Worm (Caenorhabditis elegans) whole organism, L2 larva: Measurements from ENCODE around the gene dpf-1.

Experiments used
- F13H6.1 ChIP-seq: sonication (generic microtip); optimal IDR thresholded peaks from 2 replicates; lab custom pipeline; 2016; ENCODE audit warnings: missing genetic modification characterization, missing compliant biosample characterization
- Y55F3AM.14 ChIP-seq: fragments of 200-800 bp; sonication (Bioruptor generic); optimal IDR thresholded peaks from 2 replicates; lab custom pipeline; 2018; ENCODE audit warnings: mild to moderate bottlenecking, missing genetic modification characterization, missing compliant biosample characterization
- ZK546.5 ChIP-seq: sonication (generic microtip); optimal IDR thresholded peaks from 2 replicates; lab custom pipeline; 2017; ENCODE audit warnings: missing biosample characterization, missing genetic modification characterization
- alr-1 ChIP-seq: fragments of 150-350 bp; optimal IDR thresholded peaks from 2 replicates; lab custom pipeline; 2014; ENCODE audit warnings: missing biosample characterization, missing genetic modification characterization
- ama-1 ChIP-seq: fragments of 150-350 bp; optimal IDR thresholded peaks from 2 replicates; lab custom pipeline; 2018; ENCODE audit warnings: inconsistent platforms
- ceh-16 ChIP-seq: fragments of 150-350 bp; optimal IDR thresholded peaks from 2 replicates; lab custom pipeline; 2014; ENCODE audit warnings: missing biosample characterization, missing genetic modification characterization
- ceh-82 ChIP-seq: fragments of 150-350 bp; optimal IDR thresholded peaks from 2 replicates; lab custom pipeline; 2014; ENCODE audit warnings: missing biosample characterization, missing genetic modification characterization
- dmd-4 ChIP-seq: sonication (generic microtip); optimal IDR thresholded peaks from 2 replicates; lab custom pipeline; 2017; ENCODE audit warnings: missing biosample characterization, missing genetic modification characterization
- egl-27 ChIP-seq: sonication (generic microtip); optimal IDR thresholded peaks from 3 replicates; lab custom pipeline; 2017; ENCODE audit warnings: missing biosample characterization, missing genetic modification reagents, missing genetic modification characterization
- elt-1 ChIP-seq: fragments of 150-350 bp; optimal IDR thresholded peaks from 2 replicates; lab custom pipeline; 2014; ENCODE audit warnings: missing biosample characterization, missing genetic modification characterization
- fos-1 ChIP-seq: fragments of 150-350 bp; optimal IDR thresholded peaks from 2 replicates; lab custom pipeline; 2014; ENCODE audit warnings: missing biosample characterization, missing genetic modification characterization
- gmeb-1 ChIP-seq: fragments of 150-350 bp; optimal IDR thresholded peaks from 2 replicates; lab custom pipeline; 2014; ENCODE audit warnings: missing biosample characterization, missing genetic modification characterization
- lin-11 ChIP-seq: fragments of 150-350 bp; sonication (generic microtip); optimal IDR thresholded peaks from 2 replicates; lab custom pipeline; 2014; ENCODE audit warnings: missing biosample characterization, missing genetic modification characterization, inconsistent platforms, mixed read lengths
- lin-13 ChIP-seq: fragments of 150-350 bp; optimal IDR thresholded peaks from 2 replicates; lab custom pipeline; 2014; ENCODE audit warnings: missing biosample characterization, missing genetic modification reagents, missing genetic modification characterization
- mab-5 ChIP-seq: fragments of 150-350 bp; optimal IDR thresholded peaks from 2 replicates; lab custom pipeline; 2014; ENCODE audit warnings: missing biosample characterization, missing genetic modification characterization
- mbf-1 ChIP-seq: sonication (generic microtip); optimal IDR thresholded peaks from 2 replicates; lab custom pipeline; 2017; ENCODE audit warnings: missing biosample characterization, missing genetic modification characterization
- mdl-1 ChIP-seq, 2 experiments: fragments of 150-350 bp in 1 of 2; sonication (generic microtip) in 1 of 2; optimal IDR thresholded peaks; 2 replicates each; lab custom pipeline; 2017; ENCODE audit warnings: missing biosample characterization in 2 of 2, missing genetic modification characterization in 2 of 2
- nhr-10 ChIP-seq: sonication (generic microtip); optimal IDR thresholded peaks from 2 replicates; lab custom pipeline; 2017; ENCODE audit warnings: missing biosample characterization, missing genetic modification characterization
- nhr-12 ChIP-seq: fragments of 150-350 bp; optimal IDR thresholded peaks from 2 replicates; lab custom pipeline; 2014; ENCODE audit warnings: missing biosample characterization, missing genetic modification characterization
- nhr-21 ChIP-seq: fragments of 150-350 bp; optimal IDR thresholded peaks from 2 replicates; lab custom pipeline; 2014; ENCODE audit warnings: missing biosample characterization, missing genetic modification characterization
- nhr-23 ChIP-seq: fragments of 150-350 bp; optimal IDR thresholded peaks from 2 replicates; lab custom pipeline; 2014; ENCODE audit warnings: missing biosample characterization, missing genetic modification reagents, missing genetic modification characterization
- nhr-25 ChIP-seq: fragments of 150-350 bp; sonication (generic microtip); optimal IDR thresholded peaks from 3 replicates; lab custom pipeline; 2014; ENCODE audit warnings: missing biosample characterization, missing genetic modification characterization
- nhr-6 ChIP-seq: fragments of 150-350 bp; optimal IDR thresholded peaks from 2 replicates; lab custom pipeline; 2014; ENCODE audit warnings: missing biosample characterization, missing genetic modification characterization
- nhr-77 ChIP-seq: fragments of 150-350 bp; optimal IDR thresholded peaks from 2 replicates; lab custom pipeline; 2014; ENCODE audit warnings: missing biosample characterization, missing genetic modification characterization
- peb-1 ChIP-seq: fragments of 150-350 bp; optimal IDR thresholded peaks from 2 replicates; lab custom pipeline; 2014; ENCODE audit warnings: missing biosample characterization, missing genetic modification characterization
- skn-1 ChIP-seq: sonication (generic microtip); optimal IDR thresholded peaks from 2 replicates; lab custom pipeline; 2017; ENCODE audit warnings: missing biosample characterization, missing genetic modification characterization
- sma-3 ChIP-seq: sonication (generic microtip); optimal IDR thresholded peaks from 2 replicates; lab custom pipeline; 2016; ENCODE audit warnings: missing genetic modification reagents, missing genetic modification characterization, missing compliant biosample characterization
- sma-9 ChIP-seq, 2 experiments: fragments of 150-350 bp in 1 of 2; sonication (generic microtip) in 1 of 2; optimal IDR thresholded peaks; 2 replicates each; lab custom pipeline; 2014 to 2016; ENCODE audit warnings: missing genetic modification characterization in 2 of 2, mild to moderate bottlenecking in 1 of 2, missing biosample characterization in 1 of 2, missing compliant biosample characterization in 1 of 2, missing genetic modification reagents in 1 of 2, moderate library complexity in 1 of 2
- snpc-4 ChIP-seq: fragments of 150-350 bp; optimal IDR thresholded peaks from 2 replicates; lab custom pipeline; 2014; ENCODE audit warnings: missing biosample characterization, missing genetic modification characterization
- unc-39 ChIP-seq: fragments of 150-350 bp; optimal IDR thresholded peaks from 2 replicates; lab custom pipeline; 2014; ENCODE audit warnings: missing biosample characterization, missing genetic modification characterization
- unc-55 ChIP-seq: fragments of 150-350 bp; sonication (generic microtip); optimal IDR thresholded peaks from 3 replicates; lab custom pipeline; 2014; ENCODE audit warnings: missing biosample characterization, missing genetic modification reagents, missing genetic modification characterization
- unc-62 ChIP-seq: fragments of 150-350 bp; optimal IDR thresholded peaks from 2 replicates; lab custom pipeline; 2014; ENCODE audit warnings: missing biosample characterization, missing genetic modification reagents, missing genetic modification characterization
- ztf-1 ChIP-seq: fragments of 200-800 bp; sonication (Bioruptor generic); conservative IDR thresholded peaks from 2 replicates; pipeline ENCODE4 v1.3.6; 2022; ENCODE audit warnings: missing genetic modification characterization, missing compliant biosample characterization
- ztf-4 ChIP-seq: fragments of 150-350 bp; optimal IDR thresholded peaks from 2 replicates; lab custom pipeline; 2014; ENCODE audit warnings: missing biosample characterization, missing genetic modification characterization

dpf-1 gene

DNA sequence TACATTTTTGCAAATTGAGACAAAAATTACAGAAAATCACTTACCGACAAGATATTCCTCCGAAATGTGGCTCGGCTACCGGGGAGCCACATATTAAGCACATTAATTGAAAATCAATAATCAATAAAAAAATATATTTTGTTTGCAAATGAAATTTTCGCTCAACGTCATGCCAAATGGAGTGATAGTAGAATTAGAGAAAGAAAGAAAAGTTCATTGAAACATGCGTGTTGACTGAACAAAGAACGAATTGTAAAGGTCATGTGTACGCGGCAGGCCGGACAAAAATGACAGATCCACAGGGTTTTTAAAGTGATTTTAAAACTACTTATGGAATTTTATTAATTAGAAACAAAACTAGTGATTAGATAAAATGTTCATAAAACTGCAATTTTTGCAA, 12.4 kb downstream of the dpf-1 start:
- TF ChIP-seq fos-1 (tag; lab: Kevin White, UChicago) (peak; percentile 15), ceh-82 (tag; lab: Kevin White, UChicago) (no peak), nhr-6 (tag; lab: Kevin White, UChicago) (no peak), gmeb-1 (tag; lab: Kevin White, UChicago) (no peak), lin-11 (tag; lab: Kevin White, UChicago) (no peak), mbf-1 (tag; lab: Kevin White, UChicago) (no peak), dmd-4 (tag; lab: Kevin White, UChicago) (no peak), skn-1 (tag; lab: Kevin White, UChicago) (no peak), sma-9 (GFP tag; optimal IDR thresholded peaks at IDR 0.05; lab: Kevin White, UChicago) (peak; percentile 59), sma-9 (tag; optimal IDR thresholded peaks at IDR 0.05; lab: Kevin White, UChicago) (no peak), nhr-77 (tag; lab: Kevin White, UChicago) (no peak), nhr-25 (no peak), lin-13 (GFP tag; lab: Kevin White, UChicago) (no peak), Y55F3AM.14 (GFP tag; lab: Kevin White, UChicago) (no peak), ZK546.5 (no peak), mdl-1 (tag; optimal IDR thresholded peaks at IDR 0.05; lab: Kevin White, UChicago) (no peak), mab-5 (tag; lab: Kevin White, UChicago) (no peak), unc-55 (no peak)
- TF ChIP-seq, all 48 proteins: peak for 2

DNA sequence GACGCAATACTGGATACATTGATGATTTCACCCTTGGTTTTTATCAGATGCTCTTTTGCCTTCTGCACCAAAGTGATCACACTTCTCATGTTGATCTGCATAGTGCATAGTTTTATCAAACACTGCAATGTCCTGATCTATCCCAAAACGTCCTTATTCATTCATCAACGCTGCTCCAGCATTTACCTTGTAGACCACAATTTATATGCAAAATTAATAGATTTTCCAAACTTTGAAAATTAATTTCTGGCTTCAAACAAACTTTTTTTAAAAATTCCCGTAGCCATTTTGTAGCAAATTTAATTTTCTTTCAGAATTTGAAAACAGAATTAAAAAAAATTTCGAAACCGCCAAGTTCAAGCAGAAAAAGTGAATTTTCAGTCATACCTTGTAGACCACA, 13.4 kb downstream of the dpf-1 start, which contains the start of gene C06B8.3:
TSS of gene C06B8.3 (minus strand) at position 101 of the 400 bp plus-strand sequence.
- TF ChIP-seq snpc-4 (tag; lab: Kevin White, UChicago) (no peak), ceh-16 (tag; lab: Kevin White, UChicago) (no peak), ama-1 (no peak), peb-1 (tag; lab: Kevin White, UChicago) (no peak), nhr-12 (tag; lab: Kevin White, UChicago) (no peak), nhr-10 (tag; lab: Kevin White, UChicago) (no peak), ztf-1 (no peak), ceh-82 (tag; lab: Kevin White, UChicago) (no peak), ztf-4 (tag; lab: Kevin White, UChicago) (no peak), nhr-23 (no peak), egl-27 (no peak), mbf-1 (tag; lab: Kevin White, UChicago) (no peak), unc-39 (tag; lab: Kevin White, UChicago) (no peak)
- TF ChIP-seq, all 48 proteins: peak for 0

DNA sequence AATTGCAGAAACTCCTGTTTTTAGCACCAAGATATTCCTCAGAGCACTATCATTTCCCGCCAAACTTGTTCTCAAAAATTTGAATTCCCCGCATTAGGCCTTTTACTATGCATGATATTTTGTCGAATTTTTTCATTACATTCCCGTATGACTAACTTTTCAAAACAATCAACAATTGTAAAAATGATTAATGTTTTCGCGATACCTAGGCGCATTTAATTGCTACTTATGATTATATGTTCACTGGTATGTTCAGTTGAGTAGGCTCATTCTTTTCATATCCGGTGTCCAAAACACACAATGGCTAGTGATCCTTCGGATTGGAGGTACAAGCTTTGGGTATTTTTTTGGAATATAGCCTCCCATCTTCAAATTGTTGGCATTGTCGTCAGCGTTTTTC, 16.6 kb downstream of the dpf-1 start, which contains the start of gene srw-21:
TSS of gene srw-21 (plus strand) at position 301 of the 400 bp plus-strand sequence.
- TF ChIP-seq alr-1 (tag; lab: Kevin White, UChicago): no peak
- TF ChIP-seq sma-3 (GFP tag; lab: Kevin White, UChicago): no peak
- no peak for TF ChIP-seq mab-5 (tag; lab: Kevin White, UChicago)
- no peak for TF ChIP-seq egl-27
- no peak for TF ChIP-seq nhr-21 (tag; lab: Kevin White, UChicago)

DNA sequence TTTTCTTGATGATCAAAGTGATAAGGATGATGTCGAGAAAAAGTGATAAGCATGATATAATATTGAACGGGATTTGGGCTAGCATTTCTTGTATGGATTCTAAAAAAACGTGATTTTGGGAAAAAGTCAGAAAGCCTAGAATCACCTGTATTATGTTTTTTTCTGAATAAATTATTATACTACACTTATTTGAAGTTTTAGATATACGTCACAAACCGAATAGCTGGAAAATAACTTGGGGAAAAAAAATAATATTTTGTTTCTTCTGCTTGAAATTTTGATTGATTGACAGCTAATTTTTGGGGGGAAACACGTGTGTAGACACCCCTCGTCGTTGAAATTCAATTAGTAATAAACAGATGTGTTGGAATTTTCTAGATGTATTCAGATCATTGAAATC, 21.4 kb downstream of the dpf-1 start, which contains the start of gene str-264:
TSS of gene str-264 (minus strand) at position 101 of the 400 bp plus-strand sequence.
- no peak for TF ChIP-seq dmd-4 (tag; lab: Kevin White, UChicago)
- no peak for TF ChIP-seq unc-62 (GFP tag; lab: Kevin White, UChicago)

ce11 chrV:15493680-15494079, 22.6 kb downstream of the dpf-1 start, which contains the start of gene srh-218:
Gene srh-218 (plus strand): TSS chrV:15493980.
- TF ChIP-seq F13H6.1 (tag; lab: Kevin White, UChicago) (no peak), elt-1 (tag; lab: Kevin White, UChicago) (no peak), gmeb-1 (tag; lab: Kevin White, UChicago) (no peak), nhr-77 (tag; lab: Kevin White, UChicago) (no peak), lin-11 (tag; lab: Kevin White, UChicago) (no peak)
